Fruit fly (Drosophila melanogaster) Kc167 (cell line): Measurements from ENCODE around the gene ppk26.

Experiments
- Myc ChIP-seq: fragments of >200 bp; optimal IDR thresholded peaks from 2 replicates; lab custom pipeline; 2017; ENCODE audit warnings: missing external identifiers
- Sin3A ChIP-seq: fragments of >200 bp; optimal IDR thresholded peaks from 2 replicates; lab custom pipeline; 2018; ENCODE audit warnings: missing external identifiers
- h ChIP-seq: fragments of >200 bp; optimal IDR thresholded peaks from 3 replicates; lab custom pipeline; 2018; ENCODE audit warnings: missing external identifiers
- insv ChIP-seq: fragments of >200 bp; optimal IDR thresholded peaks from 3 replicates; lab custom pipeline; 2018; ENCODE audit warnings: missing external identifiers
- psq ChIP-seq: fragments of >200 bp; optimal IDR thresholded peaks from 2 replicates; lab custom pipeline; 2017; ENCODE audit warnings: missing external identifiers
- ttk ChIP-seq: sonication (Bioruptor generic); optimal IDR thresholded peaks from 2 replicates; lab custom pipeline; 2017; ENCODE audit warnings: missing external identifiers

Gene ppk26

dm6 chr3L:7455849-7456248, at the start of gene ppk26:
Gene ppk26 (plus strand): TSS chr3L:7456149.
- TF ChIP-seq insv (no peak), ttk (lab: Kevin White, UChicago) (no peak), h (no peak), Sin3A (lab: Kevin White, UChicago) (no peak), psq (lab: Kevin White, UChicago) (no peak), Myc (no peak)

dm6 chr3L:7422578-7422977, 33.4 kb upstream of the ppk26 start:
- TF ChIP-seq h (no peak), Myc (no peak)

dm6 chr3L:7423517-7423916, 32.4 kb upstream of the ppk26 start, which contains the start of gene CG42458:
Gene CG42458 (plus strand): TSS chr3L:7423827.
- TF ChIP-seq Sin3A (lab: Kevin White, UChicago) (no peak), insv (no peak), psq (lab: Kevin White, UChicago) (no peak), h (no peak)

- no peak for TF ChIP-seq Myc
- no peak for TF ChIP-seq h
- no peak for TF ChIP-seq ttk (lab: Kevin White, UChicago)
- TF ChIP-seq Sin3A (lab: Kevin White, UChicago): no peak
- TF ChIP-seq insv: no peak
- TF ChIP-seq psq (lab: Kevin White, UChicago): no peak
These were observed 23.7 kb upstream of the ppk26 start for dm6 chr3L:7432265-7432664.

dm6 chr3L:7432811-7433324, 23.1 kb upstream of the ppk26 start:
- TF ChIP-seq insv (no peak), Myc (no peak), h (no peak), psq (lab: Kevin White, UChicago) (no peak), Sin3A (lab: Kevin White, UChicago) (no peak), ttk (lab: Kevin White, UChicago) (no peak)

- TF ChIP-seq psq (lab: Kevin White, UChicago): no peak
- no peak for TF ChIP-seq h
- TF ChIP-seq Sin3A (lab: Kevin White, UChicago): no peak
- TF ChIP-seq insv: no peak
- no peak for TF ChIP-seq ttk (lab: Kevin White, UChicago)
- TF ChIP-seq Myc: no peak
These were observed 22.6 kb upstream of the ppk26 start for dm6 chr3L:7433325-7433827.

dm6 chr3L:7434198-7434597, 21.8 kb upstream of the ppk26 start:
- TF ChIP-seq psq (lab: Kevin White, UChicago) (no peak), Myc (no peak), Sin3A (lab: Kevin White, UChicago) (no peak), h (no peak), ttk (lab: Kevin White, UChicago) (no peak), insv (no peak)

- no peak for TF ChIP-seq insv
- no peak for TF ChIP-seq ttk (lab: Kevin White, UChicago)
- no peak for TF ChIP-seq Sin3A (lab: Kevin White, UChicago)
These were observed 21.0 kb upstream of the ppk26 start, which contains the start of gene Rac2 for dm6 chr3L:7434715-7435653. Gene Rac2 (minus strand): TSS chr3L:7435190.

dm6 chr3L:7437366-7437765, 18.6 kb upstream of the ppk26 start, which contains the start of gene CG14835:
Gene CG14835 (minus strand): TSS chr3L:7437466.
- TF ChIP-seq psq (lab: Kevin White, UChicago) (no peak), Sin3A (lab: Kevin White, UChicago) (no peak), insv (no peak), ttk (lab: Kevin White, UChicago) (no peak), Myc (no peak), h (no peak)

- TF ChIP-seq h: no peak
- TF ChIP-seq Myc: no peak
- TF ChIP-seq insv: no peak
- TF ChIP-seq psq (lab: Kevin White, UChicago): no peak
- no peak for TF ChIP-seq Sin3A (lab: Kevin White, UChicago)
- TF ChIP-seq ttk (lab: Kevin White, UChicago): no peak
These were observed 16.6 kb upstream of the ppk26 start, which contains the start of gene sphinx1 for dm6 chr3L:7439305-7439704. Gene sphinx1 (minus strand): TSS chr3L:7439405.

dm6 chr3L:7440633-7441032, 15.3 kb upstream of the ppk26 start, which contains the start of gene sphinx2:
Gene sphinx2 (minus strand): TSS chr3L:7440733.
- TF ChIP-seq ttk (lab: Kevin White, UChicago) (no peak), h (no peak), insv (no peak), psq (lab: Kevin White, UChicago) (no peak), Sin3A (lab: Kevin White, UChicago) (no peak), Myc (no peak)

dm6 chr3L:7449097-7449496, 6.9 kb upstream of the ppk26 start:
- TF ChIP-seq Sin3A (lab: Kevin White, UChicago): no peak
- no peak for TF ChIP-seq h

dm6 chr3L:7450553-7450952, 5.4 kb upstream of the ppk26 start, which contains the start of gene CG33278:
Gene CG33278 (plus strand): TSS chr3L:7450853.
- TF ChIP-seq h (no peak), Sin3A (lab: Kevin White, UChicago) (no peak), Myc (no peak), ttk (lab: Kevin White, UChicago) (no peak), insv (no peak), psq (lab: Kevin White, UChicago) (no peak)
